Fruit fly (Drosophila melanogaster): ENCODE results near the gene comt.

Gene comt

dm6 chrX:13285001-13285748 is 26.4 kb downstream of the comt start, which contains the start of the genes HDAC4 and CG15743 (continued):
- peak; percentile 15 for TF ChIP-seq lz (GFP tag; optimal IDR thresholded peaks at IDR 0.05)

dm6 chrX:13285749-13286336 is 27.0 kb downstream of the comt start:
- TF ChIP-seq CG31627 (GFP tag; optimal IDR thresholded peaks at IDR 0.05) = no peak
- no peak for TF ChIP-seq Eip75B (GFP tag; optimal IDR thresholded peaks at IDR 0.05)
- TF ChIP-seq fd59A (GFP tag; optimal IDR thresholded peaks at IDR 0.05) = no peak
- no peak for TF ChIP-seq Gug (GFP tag; IDR thresholded peaks at IDR 0.05)
- TF ChIP-seq CG8119 (GFP tag; IDR thresholded peaks at IDR 0.05) = no peak
- TF ChIP-seq CG6792 (GFP tag; optimal IDR thresholded peaks at IDR 0.05) = no peak
- no peak for TF ChIP-seq OdsH (GFP tag; optimal IDR thresholded peaks at IDR 0.05)
- TF ChIP-seq CG7368 (GFP tag; optimal IDR thresholded peaks at IDR 0.05) = no peak
- no peak for TF ChIP-seq CG8632 (GFP tag; optimal IDR thresholded peaks at IDR 0.05)
- no peak for TF ChIP-seq CG1621 (tag; optimal IDR thresholded peaks at IDR 0.05)
- TF ChIP-seq net (GFP tag; optimal IDR thresholded peaks at IDR 0.05) = no peak
- TF ChIP-seq Eip93F (GFP tag; optimal IDR thresholded peaks at IDR 0.05) = no peak
- TF ChIP-seq esn (GFP tag; optimal IDR thresholded peaks at IDR 0.05) = peak; percentile 28
- TF ChIP-seq CG3919 (GFP tag; optimal IDR thresholded peaks at IDR 0.05) = no peak
- TF ChIP-seq CG11294 (GFP tag; IDR thresholded peaks at IDR 0.05) = no peak
- peak; percentile 53 for TF ChIP-seq svp (GFP tag)

- no peak for TF ChIP-seq topi (GFP tag; optimal IDR thresholded peaks at IDR 0.05)
- TF ChIP-seq CG11902 (GFP tag; optimal IDR thresholded peaks at IDR 0.05) = no peak
- no peak for TF ChIP-seq CG3032 (tag; optimal IDR thresholded peaks at IDR 0.05)
- peak; percentile 26 for TF ChIP-seq CG6854 (GFP tag; optimal IDR thresholded peaks at IDR 0.05)
- TF ChIP-seq CG1621 (tag; optimal IDR thresholded peaks at IDR 0.05) = no peak
- no peak for TF ChIP-seq dsx (GFP tag; optimal IDR thresholded peaks at IDR 0.05; ENCODE audit: poor library complexity, severe bottlenecking)
- no peak for TF ChIP-seq Ets21C (GFP tag; optimal IDR thresholded peaks at IDR 0.05)
- peak; percentile 17 for TF ChIP-seq esn (GFP tag; optimal IDR thresholded peaks at IDR 0.05)
- no peak for TF ChIP-seq CG8632 (GFP tag; optimal IDR thresholded peaks at IDR 0.05)
- TF ChIP-seq OdsH (GFP tag; optimal IDR thresholded peaks at IDR 0.05) = no peak
- no peak for TF ChIP-seq Ets96B (tag; optimal IDR thresholded peaks at IDR 0.05)
- no peak for TF ChIP-seq fd59A (GFP tag; optimal IDR thresholded peaks at IDR 0.05)
- TF ChIP-seq ss (GFP tag; optimal IDR thresholded peaks at IDR 0.05) = no peak
- no peak for TF ChIP-seq dac (GFP tag; optimal IDR thresholded peaks at IDR 0.05)
- TF ChIP-seq Eip93F (GFP tag; optimal IDR thresholded peaks at IDR 0.05) = no peak
- TF ChIP-seq fd85E (GFP tag; optimal IDR thresholded peaks at IDR 0.05) = no peak
- TF ChIP-seq svp (GFP tag) = peak; percentile 59
- no peak for TF ChIP-seq CG6276 (GFP tag; optimal IDR thresholded peaks at IDR 0.05)
- no peak for TF ChIP-seq CG6792 (GFP tag; optimal IDR thresholded peaks at IDR 0.05)
- TF ChIP-seq CG6808 (GFP tag; optimal IDR thresholded peaks at IDR 0.05) = no peak
- TF ChIP-seq cyc (GFP tag; optimal IDR thresholded peaks at IDR 0.05) = no peak
- peak; percentile 42 for TF ChIP-seq CG15336 (GFP tag; IDR thresholded peaks at IDR 0.05)
- TF ChIP-seq CG7368 (GFP tag; optimal IDR thresholded peaks at IDR 0.05) = no peak
- TF ChIP-seq spab (GFP tag; optimal IDR thresholded peaks at IDR 0.05) = no peak
- peak; percentile 32 for TF ChIP-seq Eip78C (GFP tag)
- TF ChIP-seq Blimp-1 (GFP tag; optimal IDR thresholded peaks at IDR 0.05) = no peak
- no peak for TF ChIP-seq vri (GFP tag; optimal IDR thresholded peaks at IDR 0.05)
- TF ChIP-seq Lpt (GFP tag; optimal IDR thresholded peaks at IDR 0.05) = no peak
- no peak for TF ChIP-seq Hr39 (GFP tag; optimal IDR thresholded peaks at IDR 0.05)
Measured at dm6 chrX:13287854-13288376, 29.1 kb downstream of the comt start, which contains the start of gene Remo. Gene Remo (plus strand): TSS chrX:13288051.
